Worm (Caenorhabditis elegans) whole organism, midembryonic: ENCODE measurements around the gene cyn-1.
"Not testable (repeated sequence)": the region's sequence is repeated elsewhere in the genome, so short reads cannot be mapped to it uniquely, and the experiment has no call there.

Source experiments
- T22C8.4 ChIP-seq: fragments of 200-800 bp; sonication (Bioruptor generic); IDR thresholded peaks from 2 replicates; pipeline ENCODE4 v1.3.6; 2022; ENCODE audit warnings: missing genetic modification characterization, missing compliant biosample characterization
- cog-1 ChIP-seq: sonication (generic microtip); optimal IDR thresholded peaks from 2 replicates; lab custom pipeline; 2016; ENCODE audit warnings: missing genetic modification characterization, missing compliant biosample characterization
- flt-1 ChIP-seq: fragments of 200-800 bp; sonication (Bioruptor generic); IDR thresholded peaks from 2 replicates; pipeline ENCODE4 v1.3.6; 2022; ENCODE audit warnings: missing genetic modification characterization, missing compliant biosample characterization
- klf-2 ChIP-seq: fragments of 200-800 bp; sonication (Bioruptor generic); conservative IDR thresholded peaks from 2 replicates; pipeline ENCODE4 v1.3.6; 2022; ENCODE audit warnings: missing genetic modification reagents, missing genetic modification characterization, missing compliant biosample characterization
- med-1 ChIP-seq: sonication (generic microtip); optimal IDR thresholded peaks from 2 replicates; lab custom pipeline; 2017; ENCODE audit warnings: missing genetic modification characterization, mild to moderate bottlenecking, missing compliant biosample characterization, antibody characterized with exemption, missing genetic modification reagents; ENCODE audit not compliant: insufficient read depth
- ref-1 ChIP-seq: fragments of 200-800 bp; sonication (Bioruptor generic); conservative IDR thresholded peaks from 2 replicates; pipeline ENCODE4 v1.3.6; 2022; ENCODE audit warnings: missing genetic modification reagents, missing genetic modification characterization, missing compliant biosample characterization
- tab-1 ChIP-seq: fragments of 200-800 bp; sonication (Bioruptor generic); IDR thresholded peaks from 2 replicates; pipeline ENCODE4 v1.3.6; 2022; ENCODE audit warnings: missing genetic modification characterization, missing compliant biosample characterization
- ztf-23 ChIP-seq: fragments of 200-800 bp; sonication (Bioruptor generic); IDR thresholded peaks from 2 replicates; pipeline ENCODE4 v1.3.6; 2022; ENCODE audit warnings: missing genetic modification reagents, missing genetic modification characterization, missing compliant biosample characterization
- ztf-29 ChIP-seq: fragments of 200-800 bp; sonication (Bioruptor generic); IDR thresholded peaks from 2 replicates; pipeline ENCODE4 v1.3.6; 2022; ENCODE audit warnings: missing genetic modification reagents, missing genetic modification characterization, missing compliant biosample characterization

Gene cyn-1

ce11 chrV:14355738-14356368 lies at the start of gene cyn-1:
Gene cyn-1 (plus strand): TSS chrV:14356076.
- no peak for TF ChIP-seq klf-2 (GFP tag; lab: Robert Waterston, UW)
- TF ChIP-seq cog-1 (tag; lab: Kevin White, UChicago): peak; percentile 2
- TF ChIP-seq ztf-29: no peak
- 0 out of 2 replicates have a peak, but pooled peaks have one; percentile 34 for TF ChIP-seq flt-1
- TF ChIP-seq T22C8.4 (GFP tag; lab: Robert Waterston, UW): no peak
- no peak for TF ChIP-seq ztf-23
- no peak for TF ChIP-seq med-1
- TF ChIP-seq ref-1 (GFP tag; lab: Robert Waterston, UW): no peak
- TF ChIP-seq tab-1 (GFP tag; lab: Robert Waterston, UW): no peak

ce11 chrV:14306771-14307170 lies 49.1 kb upstream of the cyn-1 start, which contains the start of gene spig-4:
Gene spig-4 (minus strand): TSS chrV:14306871.
- TF ChIP-seq flt-1; ztf-29; klf-2 (GFP tag; lab: Robert Waterston, UW): not testable (repeated sequence)

- TF ChIP-seq ref-1 (GFP tag; lab: Robert Waterston, UW); T22C8.4 (GFP tag; lab: Robert Waterston, UW); ztf-23: not testable (repeated sequence)
These were observed 47.7 kb upstream of the cyn-1 start, which contains the start of gene spig-5 for ce11 chrV:14308164-14308563. Gene spig-5 (plus strand): TSS chrV:14308464.

- TF ChIP-seq med-1; klf-2 (GFP tag; lab: Robert Waterston, UW); cog-1 (tag; lab: Kevin White, UChicago): not testable (repeated sequence)
These were observed 46.2 kb upstream of the cyn-1 start, which contains the start of gene F14D7.14 for ce11 chrV:14309632-14310031. Gene F14D7.14 (plus strand): TSS chrV:14309932.

ce11 chrV:14311115-14311514 lies 44.8 kb upstream of the cyn-1 start, which contains the start of gene ddn-3:
Gene ddn-3 (minus strand): TSS chrV:14311215.
- TF ChIP-seq tab-1 (GFP tag; lab: Robert Waterston, UW): no peak
- TF ChIP-seq flt-1: no peak
- TF ChIP-seq ztf-29: no peak
- no peak for TF ChIP-seq cog-1 (tag; lab: Kevin White, UChicago)
- TF ChIP-seq klf-2 (GFP tag; lab: Robert Waterston, UW): no peak
- no peak for TF ChIP-seq ztf-23
- no peak for TF ChIP-seq med-1
- TF ChIP-seq ref-1 (GFP tag; lab: Robert Waterston, UW): no peak
- no peak for TF ChIP-seq T22C8.4 (GFP tag; lab: Robert Waterston, UW)

ce11 chrV:14312695-14313094 lies 43.2 kb upstream of the cyn-1 start, which contains the start of gene F14D7.8:
Gene F14D7.8 (minus strand): TSS chrV:14312795.
- TF ChIP-seq tab-1 (GFP tag; lab: Robert Waterston, UW) (no peak), T22C8.4 (GFP tag; lab: Robert Waterston, UW) (no peak), ztf-29 (no peak), flt-1 (no peak), ztf-23 (no peak), med-1 (no peak), cog-1 (tag; lab: Kevin White, UChicago) (no peak), ref-1 (GFP tag; lab: Robert Waterston, UW) (no peak), klf-2 (GFP tag; lab: Robert Waterston, UW) (no peak)

- TF ChIP-seq ztf-23 (no peak), ref-1 (GFP tag; lab: Robert Waterston, UW) (no peak), flt-1 (no peak), tab-1 (GFP tag; lab: Robert Waterston, UW) (no peak), ztf-29 (no peak), T22C8.4 (GFP tag; lab: Robert Waterston, UW) (no peak), cog-1 (tag; lab: Kevin White, UChicago) (no peak), med-1 (no peak), klf-2 (GFP tag; lab: Robert Waterston, UW) (no peak)
These were observed 41.6 kb upstream of the cyn-1 start, which contains the start of gene F47B8.1 for ce11 chrV:14314236-14314635. Gene F47B8.1 (minus strand): TSS chrV:14314336.

- TF ChIP-seq tab-1 (GFP tag; lab: Robert Waterston, UW) (no peak), ref-1 (GFP tag; lab: Robert Waterston, UW) (no peak), ztf-23 (no peak)
These were observed 39.4 kb upstream of the cyn-1 start, which contains the start of gene F47B8.2 for ce11 chrV:14316525-14316924. Gene F47B8.2 (minus strand): TSS chrV:14316625.

ce11 chrV:14317204-14317603 lies 38.7 kb upstream of the cyn-1 start:
- TF ChIP-seq ztf-23: no peak
- TF ChIP-seq tab-1 (GFP tag; lab: Robert Waterston, UW): no peak
- no peak for TF ChIP-seq ztf-29
- no peak for TF ChIP-seq ref-1 (GFP tag; lab: Robert Waterston, UW)
- TF ChIP-seq T22C8.4 (GFP tag; lab: Robert Waterston, UW): no peak
- TF ChIP-seq flt-1: no peak

ce11 chrV:14317621-14318020 lies 38.3 kb upstream of the cyn-1 start:
- TF ChIP-seq klf-2 (GFP tag; lab: Robert Waterston, UW): no peak
- TF ChIP-seq med-1: no peak
- no peak for TF ChIP-seq cog-1 (tag; lab: Kevin White, UChicago)
- no peak for TF ChIP-seq tab-1 (GFP tag; lab: Robert Waterston, UW)
- TF ChIP-seq ztf-23: no peak
- TF ChIP-seq ztf-29: no peak
- no peak for TF ChIP-seq T22C8.4 (GFP tag; lab: Robert Waterston, UW)
- TF ChIP-seq flt-1: no peak
- TF ChIP-seq ref-1 (GFP tag; lab: Robert Waterston, UW): no peak
